Fruit fly (Drosophila melanogaster) ovary, adult (tissue): ENCODE measurements around the gene CG7766.
"Not testable (repeated sequence)": the region's sequence is repeated elsewhere in the genome, so short reads cannot be mapped to it uniquely, and the experiment has no call there.

Experiments used
- CG17801 ChIP-seq: fragments of 200-800 bp; optimal IDR thresholded peaks from 2 replicates; lab custom pipeline; 2019; ENCODE audit warnings: missing biosample characterization, mild to moderate bottlenecking, missing genetic modification characterization, moderate library complexity; ENCODE audit not compliant: partially characterized antibody

CG7766 gene

DNA sequence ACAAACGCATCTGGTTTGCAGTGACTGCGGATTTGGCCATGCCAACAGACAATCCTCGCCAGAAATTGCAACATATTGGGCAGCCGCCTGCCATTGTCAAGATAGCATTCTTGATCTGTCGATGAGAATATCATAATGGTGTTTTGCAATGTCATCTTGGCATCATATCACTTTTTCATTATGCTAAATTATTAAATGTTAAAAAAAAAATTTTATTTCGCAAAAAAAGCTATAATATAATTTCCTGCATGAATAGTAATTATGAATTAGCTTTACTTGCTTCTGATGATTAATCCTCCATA, 13.5 kb downstream of the CG7766 start:
- TF ChIP-seq CG17801 (GFP tag; lab: Kevin White, UChicago), result no peak

DNA sequence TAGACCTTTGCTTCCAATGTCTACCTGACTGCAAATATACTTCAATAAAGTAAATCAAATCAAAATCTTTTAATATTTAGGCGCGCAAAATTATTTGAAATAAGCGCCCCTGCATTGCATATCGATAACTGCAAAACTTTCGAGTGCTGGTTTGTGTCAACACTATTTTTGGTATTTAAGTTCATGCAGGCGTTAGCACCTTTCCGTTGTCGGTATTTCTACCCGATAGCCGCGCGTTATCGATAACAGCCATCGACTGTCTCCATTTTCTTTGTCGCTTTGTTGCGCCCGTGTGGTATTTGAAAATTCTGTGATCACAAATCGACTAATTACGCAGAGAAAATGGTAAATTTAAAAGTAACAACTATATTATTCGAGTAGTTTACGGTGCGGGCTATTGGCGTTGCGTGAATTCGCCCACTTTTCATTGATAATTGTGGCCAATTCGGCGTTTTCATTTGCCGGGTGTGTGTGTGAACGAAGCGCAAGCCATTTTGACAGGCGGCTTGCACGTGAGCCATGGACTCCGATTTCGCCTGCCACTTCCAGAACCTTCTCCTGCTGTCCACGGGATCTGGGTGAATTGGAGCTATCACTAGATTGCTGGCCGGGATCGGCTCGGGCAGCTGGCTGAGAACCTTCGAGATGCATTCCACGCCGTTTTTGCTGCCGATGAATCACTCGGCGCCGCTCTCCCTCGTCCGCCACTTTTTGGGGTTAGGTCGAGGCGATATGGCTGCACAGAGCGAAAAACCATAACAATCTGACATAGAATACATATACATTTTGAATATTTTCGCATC, 14.1 kb downstream of the CG7766 start, which contains the start of gene CCT2:
CCT2 (plus strand) TSS at position 260 of the 803 bp plus-strand sequence.
- peak; percentile 69 for TF ChIP-seq CG17801 (GFP tag; lab: Kevin White, UChicago)

DNA sequence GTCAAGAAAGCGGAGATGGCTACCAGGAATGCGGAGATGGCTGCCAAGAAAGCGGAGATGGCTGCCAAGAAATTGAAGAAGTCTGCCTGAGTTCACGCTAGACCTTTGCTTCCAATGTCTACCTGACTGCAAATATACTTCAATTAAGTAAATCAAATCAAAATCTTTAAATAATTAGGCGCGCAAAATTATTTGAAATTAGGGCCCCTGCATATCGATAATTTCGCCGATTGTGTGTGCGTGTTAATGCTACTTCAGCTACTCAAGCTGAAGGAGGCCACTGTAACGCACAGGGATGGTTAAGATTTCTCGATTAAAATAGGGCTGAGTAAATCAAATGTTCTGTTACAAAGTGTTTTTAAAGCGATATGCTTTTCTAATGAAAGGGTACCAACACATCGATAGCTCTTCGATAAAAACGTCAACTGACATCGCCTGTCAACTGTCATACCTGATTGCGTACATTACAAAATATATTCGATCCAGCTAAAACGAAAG, 15.6 kb downstream of the CG7766 start, which contains the start of gene CG6999:
CG6999 (plus strand) TSS at position 448 of the 498 bp plus-strand sequence.
- TF ChIP-seq CG17801 (GFP tag; lab: Kevin White, UChicago), result not testable (repeated sequence)

DNA sequence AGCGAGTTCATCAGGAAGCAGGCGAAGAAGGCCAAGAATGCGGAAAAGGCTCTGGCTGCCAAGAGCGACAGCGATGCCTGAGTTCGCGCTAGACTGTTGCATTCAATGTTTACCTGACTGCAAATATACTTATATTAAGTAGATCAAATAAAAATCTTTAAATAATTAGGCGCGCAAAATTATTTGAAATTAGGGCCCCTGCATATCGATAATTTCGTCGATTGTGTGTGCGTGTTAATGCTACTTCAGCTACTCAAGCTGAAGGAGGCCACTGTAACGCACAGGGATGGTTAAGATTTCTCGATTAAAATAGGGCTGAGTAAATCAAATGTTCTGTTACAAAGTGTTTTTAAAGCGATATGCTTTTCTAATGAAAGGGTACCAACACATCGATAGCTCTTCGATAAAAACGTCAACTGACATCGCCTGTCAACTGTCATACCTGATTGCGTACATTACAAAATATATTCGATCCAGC, 16.8 kb downstream of the CG7766 start, which contains the start of gene CG32706:
CG32706 (plus strand) TSS at position 428 of the 478 bp plus-strand sequence.
- not testable (repeated sequence) for TF ChIP-seq CG17801 (GFP tag; lab: Kevin White, UChicago)

DNA sequence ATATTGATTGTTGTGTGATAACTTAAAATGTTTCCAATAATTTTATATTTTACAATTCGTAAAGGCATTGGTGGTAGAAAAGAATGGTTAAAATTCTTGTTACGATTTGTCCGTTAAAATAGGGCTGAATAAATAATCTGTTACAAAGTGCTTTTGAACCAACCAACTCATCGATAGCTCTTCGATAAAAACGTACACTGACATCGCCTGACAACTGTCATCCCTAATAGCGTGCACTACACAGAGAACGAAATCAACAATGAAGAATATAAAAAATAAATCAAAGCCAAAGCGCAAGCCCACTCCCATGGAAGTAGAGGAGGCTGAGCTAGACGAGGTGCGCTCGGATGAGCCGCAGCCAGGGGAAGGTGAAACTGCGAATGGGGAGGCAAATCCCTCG, 17.8 kb downstream of the CG7766 start, which contains the start of gene CG32708:
CG32708 (plus strand) TSS at position 207 of the 400 bp plus-strand sequence.
- TF ChIP-seq CG17801 (GFP tag; lab: Kevin White, UChicago), result peak; percentile 51

DNA sequence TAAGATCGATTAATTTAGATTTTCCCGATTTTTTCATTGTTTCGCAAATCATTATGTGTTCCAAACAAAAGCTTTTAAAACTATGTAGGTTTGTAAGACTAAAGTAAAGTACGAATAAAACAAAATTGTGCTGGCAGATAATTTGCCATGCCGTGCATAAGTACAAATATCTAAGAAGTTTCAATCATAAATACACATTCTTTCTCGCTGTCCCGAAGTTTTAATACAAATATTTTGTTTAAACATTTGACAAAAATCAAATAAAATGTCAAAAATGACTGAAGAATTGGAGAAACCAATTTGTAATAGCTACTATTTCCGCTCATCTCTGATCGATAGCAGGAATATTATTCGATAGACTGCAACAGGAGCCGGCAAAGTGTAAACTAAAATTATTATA, 20.9 kb downstream of the CG7766 start, which contains the start of gene APC4:
APC4 (plus strand) TSS at position 332 of the 400 bp plus-strand sequence.
- TF ChIP-seq CG17801 (GFP tag; lab: Kevin White, UChicago), result peak; percentile 0

DNA sequence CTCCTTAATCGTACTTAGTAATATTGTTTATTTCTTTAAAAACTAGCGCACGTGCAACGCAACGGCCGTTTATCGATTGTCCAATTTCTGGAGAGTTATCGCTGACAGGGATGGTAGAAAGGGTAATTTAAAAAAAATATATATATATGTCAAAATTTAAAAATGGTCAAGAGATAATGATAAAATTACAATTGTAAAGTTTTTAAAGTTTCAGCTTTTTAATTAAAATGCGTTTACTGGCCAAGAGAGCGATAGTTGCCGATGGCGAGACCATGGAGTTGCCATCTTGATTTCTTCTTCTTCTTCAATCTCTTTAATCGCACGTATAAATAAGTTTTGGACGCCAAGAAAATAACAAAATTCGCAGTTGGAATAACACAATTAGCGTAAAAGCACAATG, 22.6 kb downstream of the CG7766 start, which contains the start of the genes CG7246 and HP1b:
CG7246 (minus strand) TSS at position 96 of the 400 bp plus-strand sequence.
HP1b (plus strand) TSS at position 102 of the 400 bp plus-strand sequence.
- TF ChIP-seq CG17801 (GFP tag; lab: Kevin White, UChicago), result peak; percentile 91

DNA sequence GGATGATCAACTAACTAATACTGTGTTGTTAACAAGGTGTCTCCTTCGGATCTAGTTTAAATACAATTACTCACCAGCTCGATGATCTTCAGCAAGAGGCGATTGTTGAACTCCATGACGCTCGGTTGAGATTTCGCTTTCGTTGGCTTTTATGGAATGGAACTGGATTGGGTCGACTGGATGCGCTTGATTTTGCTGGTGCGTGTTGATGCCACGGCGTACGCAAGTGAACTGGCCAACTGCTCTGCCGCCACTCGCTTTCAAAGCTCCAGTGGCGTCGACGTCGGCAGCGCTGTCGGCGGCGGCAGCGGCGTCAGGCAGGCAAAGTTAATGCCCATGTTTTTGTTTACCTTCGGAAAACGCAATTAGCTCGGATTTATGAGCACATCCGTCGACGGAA, 25.3 kb downstream of the CG7766 start, which contains the start of gene CG44325:
CG44325 (minus strand) TSS at position 237 of the 400 bp plus-strand sequence.
- no peak for TF ChIP-seq CG17801 (GFP tag; lab: Kevin White, UChicago)

DNA sequence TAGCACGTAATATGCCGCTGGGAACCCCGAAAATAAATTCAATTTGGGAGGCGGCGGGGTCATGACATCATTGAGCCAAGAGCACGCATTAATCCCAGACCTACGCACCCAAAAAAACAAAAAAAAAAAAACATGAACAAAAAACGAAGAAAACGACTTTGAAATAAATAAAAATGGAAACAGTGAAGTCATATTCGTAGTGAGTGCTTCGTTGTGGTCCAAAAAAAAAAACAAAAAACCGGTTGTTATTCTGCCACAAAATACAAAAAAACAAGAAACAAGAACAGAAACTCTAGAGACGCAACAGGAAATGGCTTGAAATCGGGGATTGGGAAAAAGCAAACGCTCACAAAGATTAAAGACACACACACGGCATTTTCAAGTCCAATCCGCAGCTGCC, 26.0 kb downstream of the CG7766 start:
- TF ChIP-seq CG17801 (GFP tag; lab: Kevin White, UChicago), result no peak

DNA sequence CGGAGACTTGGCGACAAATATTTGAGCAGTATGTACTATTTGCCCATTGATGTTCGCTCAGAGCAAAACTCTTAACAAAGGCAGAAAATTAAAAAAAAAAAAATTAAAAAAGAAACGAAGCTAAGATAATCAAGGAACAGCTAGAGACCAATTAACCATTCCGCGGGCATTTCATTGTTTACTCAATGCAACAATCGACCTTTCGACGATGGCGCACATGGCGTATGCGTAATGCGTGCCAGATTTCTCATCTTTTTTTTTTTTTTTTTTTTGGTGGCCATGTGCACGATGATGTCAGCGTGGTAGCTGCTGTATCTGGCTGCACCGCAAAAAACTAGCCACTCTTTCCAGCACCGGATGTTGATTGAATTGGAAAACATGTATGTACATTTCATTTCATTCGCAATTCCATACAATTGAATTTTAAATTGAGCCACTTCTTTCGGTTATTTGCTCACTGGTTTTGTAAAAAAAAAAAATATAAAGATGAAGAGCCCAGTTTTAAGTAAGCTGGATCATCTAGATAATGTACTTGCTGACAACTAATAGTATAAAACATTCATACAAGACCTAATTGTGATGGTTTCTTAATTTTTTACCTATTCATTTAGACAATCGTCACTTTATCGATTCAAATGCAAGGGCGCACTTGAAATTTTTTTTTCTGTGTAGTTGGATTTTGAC, 27.8 kb downstream of the CG7766 start:
- no peak for TF ChIP-seq CG17801 (GFP tag; lab: Kevin White, UChicago)

DNA sequence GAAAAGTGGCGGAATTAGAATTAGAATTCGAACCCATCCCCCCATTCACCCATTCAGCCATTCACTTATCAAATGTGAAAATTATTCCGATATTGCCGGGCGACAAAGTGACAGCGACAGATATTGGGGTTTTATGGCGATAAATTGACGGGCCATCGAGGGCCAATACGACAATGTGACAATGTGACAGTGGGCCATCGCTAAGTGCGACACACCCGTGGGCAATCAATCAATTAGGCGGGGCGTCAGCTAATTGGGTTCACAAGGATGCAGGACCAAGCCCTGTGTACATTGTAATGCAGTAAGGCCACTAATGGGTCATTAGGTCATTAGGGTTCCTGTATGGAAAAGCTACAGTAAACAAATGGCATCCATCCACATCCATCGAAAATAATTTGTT, 29.5 kb downstream of the CG7766 start:
- no peak for TF ChIP-seq CG17801 (GFP tag; lab: Kevin White, UChicago)

DNA sequence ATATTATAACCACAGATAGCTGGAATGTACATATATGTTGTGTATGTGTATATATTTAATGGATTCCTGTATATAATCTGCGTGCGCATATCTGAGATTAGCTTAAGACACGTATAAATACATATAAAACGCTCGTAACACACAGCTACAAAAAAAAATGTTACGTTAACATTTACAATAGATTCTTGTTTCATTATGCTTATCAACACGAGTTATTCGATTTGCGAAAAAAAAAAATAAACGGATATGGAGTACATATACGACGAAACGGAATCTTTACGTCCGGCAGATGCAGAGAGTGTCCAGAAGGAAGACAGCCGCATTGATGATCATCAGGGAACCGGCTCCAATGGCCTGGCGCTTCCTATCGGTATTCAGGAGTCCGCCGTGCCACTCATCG, 32.2 kb downstream of the CG7766 start, which contains the start of gene CG10970:
CG10970 (minus strand) TSS at position 101 of the 400 bp plus-strand sequence.
- no peak for TF ChIP-seq CG17801 (GFP tag; lab: Kevin White, UChicago)

DNA sequence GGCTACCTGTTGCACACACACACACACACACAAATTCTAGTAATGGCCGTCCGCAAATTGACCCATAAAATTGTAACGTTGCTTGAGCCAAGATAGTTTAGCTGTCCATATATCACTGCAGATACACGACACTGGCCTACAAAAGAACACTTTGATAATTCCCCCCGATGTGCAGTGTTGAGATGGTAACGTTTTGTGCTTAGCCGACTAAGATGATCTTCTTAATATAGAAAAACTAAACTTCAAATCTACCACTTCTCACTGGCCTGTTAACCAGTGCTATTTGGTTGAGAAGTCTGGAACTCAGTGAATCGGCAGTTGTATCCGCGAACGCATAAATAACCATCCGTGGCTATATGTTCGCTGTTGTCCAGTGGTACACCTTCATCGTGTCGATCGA, 34.7 kb downstream of the CG7766 start:
- TF ChIP-seq CG17801 (GFP tag; lab: Kevin White, UChicago), result no peak

DNA sequence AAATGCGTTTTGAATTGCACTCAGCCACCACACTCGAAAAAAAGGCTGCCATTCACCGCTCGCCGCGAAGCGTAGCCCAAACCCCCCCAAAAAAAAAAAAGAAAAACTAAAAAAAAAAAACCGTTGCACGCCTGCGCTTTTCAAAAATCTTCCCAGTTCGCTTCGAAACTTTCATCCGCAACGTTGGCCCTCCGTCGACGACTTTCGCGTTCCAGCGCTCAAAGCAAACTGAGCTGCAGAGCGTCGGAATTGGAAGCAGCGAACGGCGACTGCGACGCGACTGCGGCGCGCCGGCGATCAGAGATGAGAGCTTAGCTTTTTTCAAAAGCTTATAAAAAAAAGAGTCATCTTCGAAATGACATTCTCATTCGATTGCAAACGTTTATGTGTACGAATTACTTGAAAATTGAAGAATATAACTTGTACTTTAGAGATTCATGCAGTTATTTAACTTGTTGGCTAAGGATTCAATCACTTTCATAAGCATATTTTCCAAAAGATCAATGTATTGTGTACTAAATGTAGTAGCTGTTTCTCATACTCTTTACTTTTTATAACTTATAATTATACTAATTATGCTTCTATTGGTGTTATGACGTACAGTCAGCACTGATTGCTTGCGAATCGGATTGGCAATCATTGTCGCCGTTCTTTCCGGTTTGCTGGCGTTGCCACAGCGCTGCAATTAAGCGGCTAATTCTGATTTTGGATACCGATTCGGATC, 35.6 kb downstream of the CG7766 start, which contains the start of gene CG15365:
CG15365 (minus strand) TSS at position 230 of the 724 bp plus-strand sequence.
- peak; percentile 26 for TF ChIP-seq CG17801 (GFP tag; lab: Kevin White, UChicago)
